Fruit fly (Drosophila melanogaster): ENCODE results near the gene SmydA-8.

The SmydA-8 gene

DNA sequence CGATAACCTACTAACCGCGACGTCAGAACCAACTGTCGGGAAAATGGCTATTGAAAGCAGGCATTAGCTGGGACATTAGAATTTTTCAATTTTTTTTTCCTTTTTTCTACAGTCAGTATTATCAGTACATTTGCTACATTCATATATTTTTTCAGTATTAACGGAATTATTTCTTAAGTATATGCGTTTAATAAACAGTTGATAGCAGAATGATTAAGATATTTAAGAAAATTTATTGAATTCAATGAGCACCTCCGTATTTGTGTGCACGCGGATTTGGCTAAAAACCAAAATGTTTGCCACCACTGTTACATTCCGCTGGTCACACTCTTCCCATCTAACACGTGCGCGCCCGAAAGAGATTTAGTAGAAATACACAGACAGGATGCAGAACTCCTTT, 48.9 kb upstream of the SmydA-8 start, which contains the start of the genes temp and CG3071 (continued):
- TF ChIP-seq Nf-YB (GFP tag; optimal IDR thresholded peaks at IDR 0.05) (peak; percentile 34), CG14050 (GFP tag; IDR thresholded peaks at IDR 0.05) (no peak), Ssrp (tag; optimal IDR thresholded peaks at IDR 0.05) (peak; percentile 56), Dp (GFP tag; optimal IDR thresholded peaks at IDR 0.05) (peak; percentile 13), Sox102F (GFP tag; optimal IDR thresholded peaks at IDR 0.05) (no peak), chif (GFP tag; optimal IDR thresholded peaks at IDR 0.05) (peak; percentile 27 to 50), CG16863 (GFP tag; optimal IDR thresholded peaks at IDR 0.05) (peak; percentile 61), CG12155 (GFP tag; optimal IDR thresholded peaks at IDR 0.05) (peak; percentile 65), CG18476 (GFP tag; optimal IDR thresholded peaks at IDR 0.05) (peak; percentile 17), fd102C (GFP tag; optimal IDR thresholded peaks at IDR 0.05) (no peak), CG4282 (GFP tag; optimal IDR thresholded peaks at IDR 0.05) (peak; percentile 31), CG6254 (GFP tag; optimal IDR thresholded peaks at IDR 0.05) (no peak), HLH54F (GFP tag; optimal IDR thresholded peaks at IDR 0.05) (peak; percentile 68), tio (GFP tag; optimal IDR thresholded peaks at IDR 0.05) (no peak), Stat92E (GFP tag; optimal IDR thresholded peaks at IDR 0.05) (peak in 1 of 3 experiments; percentile 39), CG17361 (GFP tag; IDR thresholded peaks at IDR 0.05) (peak; percentile 79), CG3995 (GFP tag; optimal IDR thresholded peaks at IDR 0.05) (peak; percentile 9), CG2116 (GFP tag; optimal IDR thresholded peaks at IDR 0.05) (peak; percentile 69), CG9797 (GFP tag; optimal IDR thresholded peaks at IDR 0.05) (peak; percentile 76), Sry-δ (GFP tag; optimal IDR thresholded peaks at IDR 0.05) (peak; percentile 44), CG4730 (GFP tag; IDR thresholded peaks at IDR 0.05) (no peak), CG30403 (GFP tag; optimal IDR thresholded peaks at IDR 0.05) (peak; percentile 88), CkIIα-i1 (GFP tag; IDR thresholded peaks at IDR 0.05) (no peak), CG10565 (GFP tag; optimal IDR thresholded peaks at IDR 0.05) (no peak), CG2678 (tag; optimal IDR thresholded peaks at IDR 0.05) (peak; percentile 77), CG32532 (GFP tag; IDR thresholded peaks at IDR 0.05) (peak; percentile 60), bbx (GFP tag; IDR thresholded peaks at IDR 0.05; ENCODE audit: partially characterized antibody) (no peak), dysf (GFP tag; IDR thresholded peaks at IDR 0.05) (peak; percentile 73; the same call in 2 of the 3 replicates), CG11723 (GFP tag; optimal IDR thresholded peaks at IDR 0.05) (peak; percentile 36), Fer1 (GFP tag; optimal IDR thresholded peaks at IDR 0.05) (peak; percentile 63), pros (GFP tag; optimal IDR thresholded peaks at IDR 0.05) (no peak), E2f2 (GFP tag; IDR thresholded peaks at IDR 0.05) (peak; percentile 47), CG14710 (tag; optimal IDR thresholded peaks at IDR 0.05) (peak; percentile 75), CG11456 (GFP tag; IDR thresholded peaks at IDR 0.05) (0 out of 3 replicates have a peak, but pooled peaks have one; percentile 49), tap (tag; optimal IDR thresholded peaks at IDR 0.05) (no peak), CG16815 (GFP tag; optimal IDR thresholded peaks at IDR 0.05) (peak; percentile 65), CG7928 (GFP tag; optimal IDR thresholded peaks at IDR 0.05) (no peak), CG18619 (GFP tag; optimal IDR thresholded peaks at IDR 0.05) (peak; percentile 57), CG10321 (GFP tag; IDR thresholded peaks at IDR 0.05) (no peak), nom (GFP tag; optimal IDR thresholded peaks at IDR 0.05) (peak; percentile 7), Fer3 (tag; optimal IDR thresholded peaks at IDR 0.05) (peak; percentile 21), CHES-1-like (GFP tag; optimal IDR thresholded peaks at IDR 0.05) (peak; percentile 46), tgo (GFP tag; IDR thresholded peaks at IDR 0.05) (peak; percentile 54; the same call in 2 of the 3 replicates), dan (GFP tag; IDR thresholded peaks at IDR 0.05) (no peak), CG4707 (GFP tag; optimal IDR thresholded peaks at IDR 0.05) (no peak), CG8924 (tag; optimal IDR thresholded peaks at IDR 0.05) (peak; percentile 61), sqz (GFP tag; optimal IDR thresholded peaks at IDR 0.05) (peak; percentile 37), zfh2 (GFP tag; optimal IDR thresholded peaks at IDR 0.05) (peak; percentile 73), lola (GFP tag; optimal IDR thresholded peaks at IDR 0.05) (peak in 1 of 3 experiments; percentile 70), Chrac-16 (GFP tag; optimal IDR thresholded peaks at IDR 0.05) (peak; percentile 66)
